Fruit fly (Drosophila melanogaster) S2 (cell line): ENCODE results near the gene pelo.

ENCODE experiments used
- CG8478 ChIP-seq: fragments of >200 bp; optimal IDR thresholded peaks from 2 replicates; lab custom pipeline; 2018
- CTCF ChIP-seq, 2 experiments: fragments of >200 bp; optimal IDR thresholded peaks; 2 replicates each; lab custom pipeline; 2018

DNA sequence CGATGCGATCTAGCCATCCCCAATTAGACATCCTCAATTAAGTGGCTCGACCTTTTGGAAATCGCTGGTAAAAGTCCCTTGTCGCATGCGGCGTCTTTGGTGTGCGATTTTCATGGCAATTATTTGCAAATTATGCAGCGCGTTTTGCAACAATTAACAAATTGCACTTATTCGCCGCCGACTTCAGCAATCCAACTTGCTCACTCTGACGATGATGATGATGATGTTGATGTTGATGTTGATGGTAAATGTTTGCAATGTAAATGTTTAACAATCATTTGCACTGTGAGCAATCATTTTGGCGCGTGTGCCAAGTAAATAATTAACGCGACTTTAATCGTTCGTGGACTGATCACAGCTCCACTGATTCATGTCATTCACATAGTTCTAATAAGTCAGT lies 33.5 kb downstream of the pelo start:
- TF ChIP-seq CG8478 (lab: Kevin White, UChicago) (no peak), CTCF (optimal IDR thresholded peaks at IDR 0.05; lab: Kevin White, UChicago) (no peak)
